Worm (Caenorhabditis elegans): ENCODE measurements around the gene rsp-6.

The rsp-6 gene

ce11 chrIV:7790801-7791588 lies at the start of gene rsp-6 (continued):
- TF ChIP-seq mab-9 (GFP tag; IDR thresholded peaks at IDR 0.05) = no peak
- peak; percentile 95 to 98 for TF ChIP-seq lin-35 (GFP tag; optimal IDR thresholded peaks at IDR 0.05)
- TF ChIP-seq ztf-11 (tag; optimal IDR thresholded peaks at IDR 0.05) = peak in 1 of 2 experiments; percentile 1
- TF ChIP-seq unc-30 (tag; optimal IDR thresholded peaks at IDR 0.05) = no peak
- TF ChIP-seq skn-1 (tag; optimal IDR thresholded peaks at IDR 0.05) = peak; percentile 89
- no peak for TF ChIP-seq unc-98 (GFP tag; IDR thresholded peaks at IDR 0.05)
- peak; percentile 54 for TF ChIP-seq mef-2 (tag; optimal IDR thresholded peaks at IDR 0.05)
- TF ChIP-seq unc-86 (tag; optimal IDR thresholded peaks at IDR 0.05) = peak; percentile 83
- no peak for TF ChIP-seq nhr-12 (tag; optimal IDR thresholded peaks at IDR 0.05)
- peak; percentile 91 to 95 for TF ChIP-seq efl-1 (optimal IDR thresholded peaks at IDR 0.05)
- peak; percentile 92 to 99 for TF ChIP-seq efl-1 (GFP tag; optimal IDR thresholded peaks at IDR 0.05 in 1 of 2)
- no peak for TF ChIP-seq ces-1 (GFP tag; optimal IDR thresholded peaks at IDR 0.05)
- no peak for TF ChIP-seq nhr-28 (tag; optimal IDR thresholded peaks at IDR 0.05)
- peak; percentile 55 for TF ChIP-seq lir-3 (tag; optimal IDR thresholded peaks at IDR 0.05; ENCODE audit: poor library complexity)
- TF ChIP-seq nhr-85 (tag) = peak; percentile 89
- TF ChIP-seq nhr-84 (tag; optimal IDR thresholded peaks at IDR 0.05) = no peak
- TF ChIP-seq ceh-8 (GFP tag; optimal IDR thresholded peaks at IDR 0.05) = no peak
- peak; percentile 84 for TF ChIP-seq swsn-7 (tag; optimal IDR thresholded peaks at IDR 0.05)
- TF ChIP-seq nhr-19 (GFP tag; conservative IDR thresholded peaks at IDR 0.05) = peak; percentile 79
- peak; percentile 69 for TF ChIP-seq F16B12.6 (tag; optimal IDR thresholded peaks at IDR 0.05)
- peak; percentile 71 for TF ChIP-seq jun-1 (tag; optimal IDR thresholded peaks at IDR 0.05)
- peak; percentile 87 for TF ChIP-seq nhr-47 (tag; optimal IDR thresholded peaks at IDR 0.05)
- peak; percentile 82 for TF ChIP-seq fos-1 (tag; optimal IDR thresholded peaks at IDR 0.05)
- TF ChIP-seq ztf-4 (tag; optimal IDR thresholded peaks at IDR 0.05) = peak; percentile 73
- no peak for TF ChIP-seq ets-5 (GFP tag; IDR thresholded peaks at IDR 0.05)
- TF ChIP-seq unc-130 (tag; optimal IDR thresholded peaks at IDR 0.05) = peak; percentile 87
- TF ChIP-seq isw-1 (GFP tag; IDR thresholded peaks at IDR 0.05) = peak; percentile 83
- peak in 1 of 2 experiments; percentile 89 for TF ChIP-seq mdl-1 (tag; optimal IDR thresholded peaks at IDR 0.05)
- TF ChIP-seq lin-15B (tag; optimal IDR thresholded peaks at IDR 0.05) = peak; percentile 96
- TF ChIP-seq nhr-76 (tag; optimal IDR thresholded peaks at IDR 0.05) = no peak
- peak; percentile 92 for TF ChIP-seq snu-23 (GFP tag; optimal IDR thresholded peaks at IDR 0.05)
- no peak for TF ChIP-seq grh-1 (GFP tag; IDR thresholded peaks at IDR 0.05)
- TF ChIP-seq sup-37 (GFP tag; optimal IDR thresholded peaks at IDR 0.05) = no peak

ce11 chrIV:7839923-7840322 lies 48.9 kb upstream of the rsp-6 start:
- no peak for TF ChIP-seq sox-4 (tag; optimal IDR thresholded peaks at IDR 0.05)
- no peak for TF ChIP-seq nhr-11 (tag; optimal IDR thresholded peaks at IDR 0.05)
- no peak for TF ChIP-seq dpl-1 (GFP tag; optimal IDR thresholded peaks at IDR 0.05)
- TF ChIP-seq lin-13 (GFP tag; optimal IDR thresholded peaks at IDR 0.05) = no peak
- TF ChIP-seq sup-37 (GFP tag; optimal IDR thresholded peaks at IDR 0.05) = no peak
- no peak for TF ChIP-seq fos-1 (tag; optimal IDR thresholded peaks at IDR 0.05)
- no peak for TF ChIP-seq snu-23 (GFP tag; optimal IDR thresholded peaks at IDR 0.05)
- TF ChIP-seq nhr-84 (tag; optimal IDR thresholded peaks at IDR 0.05) = no peak
- no peak for TF ChIP-seq ztf-11 (tag; optimal IDR thresholded peaks at IDR 0.05)
- no peak for TF ChIP-seq mab-9 (GFP tag; IDR thresholded peaks at IDR 0.05)
- no peak for TF ChIP-seq snpc-4 (tag; optimal IDR thresholded peaks at IDR 0.05)
- TF ChIP-seq dsc-1 (tag; optimal IDR thresholded peaks at IDR 0.05) = peak; percentile 73
- TF ChIP-seq unc-98 (GFP tag; IDR thresholded peaks at IDR 0.05) = no peak
- TF ChIP-seq lin-15B (tag; optimal IDR thresholded peaks at IDR 0.05) = no peak
- TF ChIP-seq pag-3 (tag; optimal IDR thresholded peaks at IDR 0.05; ENCODE audit: borderline replicate concordance, insufficient read depth) = no peak
- TF ChIP-seq rnt-1 (tag; optimal IDR thresholded peaks at IDR 0.05) = no peak
- TF ChIP-seq nhr-237 (tag; optimal IDR thresholded peaks at IDR 0.05) = no peak
- TF ChIP-seq efl-3 (GFP tag; optimal IDR thresholded peaks at IDR 0.05) = no peak
- TF ChIP-seq unc-86 (tag; optimal IDR thresholded peaks at IDR 0.05) = peak; percentile 19
- TF ChIP-seq unc-130 (tag; optimal IDR thresholded peaks at IDR 0.05) = no peak
- no peak for TF ChIP-seq ces-1 (GFP tag; optimal IDR thresholded peaks at IDR 0.05)
- no peak for TF ChIP-seq skn-1 (tag; optimal IDR thresholded peaks at IDR 0.05)
- TF ChIP-seq lin-14 (GFP tag; optimal IDR thresholded peaks at IDR 0.05) = peak; percentile 33
- TF ChIP-seq jun-1 (tag; optimal IDR thresholded peaks at IDR 0.05) = no peak
- TF ChIP-seq pqm-1 (tag; optimal IDR thresholded peaks at IDR 0.05) = no peak
- no peak for TF ChIP-seq F16B12.6 (tag; optimal IDR thresholded peaks at IDR 0.05)
- TF ChIP-seq nhr-85 (tag) = no peak
- no peak for TF ChIP-seq elt-3 (tag; optimal IDR thresholded peaks at IDR 0.05)
- TF ChIP-seq ceh-82 (tag; optimal IDR thresholded peaks at IDR 0.05) = no peak
- no peak for TF ChIP-seq lir-3 (tag; optimal IDR thresholded peaks at IDR 0.05; ENCODE audit: poor library complexity)
- TF ChIP-seq fkh-10 (GFP tag; optimal IDR thresholded peaks at IDR 0.05) = no peak
- TF ChIP-seq unc-30 (tag; optimal IDR thresholded peaks at IDR 0.05) = no peak
- TF ChIP-seq ama-1 (optimal IDR thresholded peaks at IDR 0.05) = no peak
- no peak for TF ChIP-seq nhr-12 (tag; optimal IDR thresholded peaks at IDR 0.05)

Measured in whole organism, L1 larva.